Worm (Caenorhabditis elegans): ENCODE data around the gene mrg-1.

DNA sequence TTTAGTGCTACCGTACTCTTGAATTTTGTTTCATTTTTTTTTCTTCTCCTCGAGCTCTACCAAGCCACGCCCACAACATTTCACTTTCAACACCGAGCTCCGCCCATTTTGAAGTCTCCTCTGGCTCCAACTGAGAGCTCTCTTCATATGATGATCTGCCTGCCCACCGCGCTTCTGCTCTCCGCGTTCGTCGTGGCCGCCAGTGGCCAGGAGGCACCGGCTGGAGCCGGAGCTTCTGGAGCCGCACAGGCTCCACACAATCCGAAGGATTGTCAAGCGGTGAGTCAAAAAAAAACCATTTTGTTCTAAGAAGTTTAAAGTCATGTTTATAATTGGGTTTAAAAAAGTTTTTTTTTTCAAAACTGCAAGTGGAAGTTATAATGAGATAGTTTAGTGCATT, 35.9 kb upstream of the mrg-1 start, which contains the start of gene flp-14:
- TF ChIP-seq nhr-6 (tag; optimal IDR thresholded peaks at IDR 0.05) (no peak), gmeb-1 (tag; optimal IDR thresholded peaks at IDR 0.05) (no peak), ceh-82 (tag; optimal IDR thresholded peaks at IDR 0.05) (no peak), nhr-11 (tag; optimal IDR thresholded peaks at IDR 0.05) (no peak), lsy-2 (tag; optimal IDR thresholded peaks at IDR 0.05) (no peak)
